Worm (Caenorhabditis elegans) whole organism, early embryonic: ENCODE measurements around the gene mtq-2.

ENCODE experiments used
- B0310.2 ChIP-seq: sonication (generic microtip); optimal IDR thresholded peaks from 2 replicates; lab custom pipeline; 2016; ENCODE audit warnings: mild to moderate bottlenecking, missing genetic modification characterization, missing compliant biosample characterization
- F13C5.2 ChIP-seq: sonication (generic microtip); optimal IDR thresholded peaks from 2 replicates; lab custom pipeline; 2017; ENCODE audit warnings: mild to moderate bottlenecking, missing genetic modification characterization, inconsistent platforms, missing compliant biosample characterization
- aly-1 ChIP-seq: sonication (generic microtip); optimal IDR thresholded peaks from 2 replicates; lab custom pipeline; 2016; ENCODE audit warnings: missing genetic modification characterization, missing compliant biosample characterization
- ama-1 ChIP-seq: fragments of 150-350 bp; optimal IDR thresholded peaks from 2 replicates; lab custom pipeline; 2014
- ceh-13 ChIP-seq: fragments of 200-800 bp; sonication (Bioruptor generic); optimal IDR thresholded peaks from 2 replicates; lab custom pipeline; 2018; ENCODE audit warnings: mild to moderate bottlenecking, missing genetic modification characterization, missing compliant biosample characterization
- ceh-36 ChIP-seq: sonication (generic microtip); optimal IDR thresholded peaks from 2 replicates; lab custom pipeline; 2016; ENCODE audit warnings: missing genetic modification characterization, inconsistent platforms, missing compliant biosample characterization
- ets-7 ChIP-seq: sonication (generic microtip); optimal IDR thresholded peaks from 2 replicates; lab custom pipeline; 2016; ENCODE audit warnings: missing genotype, missing genetic modification characterization, missing compliant biosample characterization
- flt-1 ChIP-seq: fragments of 200-800 bp; sonication (Bioruptor generic); IDR thresholded peaks from 2 replicates; pipeline ENCODE4 v1.3.6; 2022; ENCODE audit warnings: missing genetic modification characterization, missing compliant biosample characterization
- hmbx-1 ChIP-seq: sonication (generic microtip); optimal IDR thresholded peaks from 2 replicates; lab custom pipeline; 2016; ENCODE audit warnings: mild to moderate bottlenecking, missing genetic modification characterization, missing compliant biosample characterization
- hmg-4 ChIP-seq: fragments of 200-800 bp; sonication (Bioruptor generic); optimal IDR thresholded peaks from 2 replicates; lab custom pipeline; 2018; ENCODE audit warnings: mild to moderate bottlenecking, missing genetic modification characterization, missing compliant biosample characterization
- hnd-1 ChIP-seq: sonication (generic microtip); optimal IDR thresholded peaks from 2 replicates; lab custom pipeline; 2016; ENCODE audit warnings: missing genetic modification characterization, missing compliant biosample characterization
- pes-1 ChIP-seq: fragments of 200-800 bp; sonication (Bioruptor generic); IDR thresholded peaks from 2 replicates; pipeline ENCODE4 v1.3.6; 2022; ENCODE audit warnings: missing genetic modification reagents, missing genetic modification characterization, missing compliant biosample characterization
- scrt-1 ChIP-seq: fragments of 200-800 bp; sonication (Bioruptor generic); IDR thresholded peaks from 2 replicates; pipeline ENCODE4 v1.3.6; 2022; ENCODE audit warnings: missing genetic modification characterization, missing compliant biosample characterization
- sea-1 ChIP-seq: fragments of 200-800 bp; sonication (Bioruptor generic); conservative IDR thresholded peaks from 2 replicates; pipeline ENCODE4 v1.3.6; 2022; ENCODE audit warnings: missing genetic modification characterization, missing compliant biosample characterization
- tbx-11 ChIP-seq: fragments of 200-800 bp; sonication (Bioruptor generic); IDR thresholded peaks from 2 replicates; pipeline ENCODE4 v1.3.6; 2022; ENCODE audit warnings: missing genetic modification characterization, missing compliant biosample characterization
- tbx-37 ChIP-seq: fragments of 200-800 bp; sonication (Bioruptor generic); conservative IDR thresholded peaks from 2 replicates; pipeline ENCODE4 v1.3.6; 2022; ENCODE audit warnings: missing genetic modification reagents, missing genetic modification characterization, missing compliant biosample characterization
- tra-4 ChIP-seq: sonication (generic microtip); optimal IDR thresholded peaks from 2 replicates; lab custom pipeline; 2017; ENCODE audit warnings: missing genetic modification characterization, missing compliant biosample characterization

The mtq-2 gene

DNA sequence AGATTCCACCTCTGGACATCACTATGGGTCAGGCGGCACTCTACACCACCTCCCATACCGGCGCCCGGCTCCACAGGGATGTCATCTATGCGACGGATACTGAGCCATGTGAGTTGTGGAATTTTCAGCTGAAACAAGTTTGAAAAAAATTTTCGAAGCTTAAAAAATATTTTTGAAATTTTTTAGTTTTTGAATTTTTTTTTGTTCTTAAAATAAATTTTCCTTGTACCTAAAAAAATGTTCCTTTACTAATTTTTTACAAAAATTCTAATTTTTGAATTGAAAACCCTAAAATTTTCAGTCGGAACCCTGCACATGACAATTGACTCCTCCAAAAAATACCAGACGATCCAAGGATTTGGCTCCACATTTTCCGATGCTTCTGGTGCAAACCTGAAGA, 11.5 kb downstream of the mtq-2 start:
- TF ChIP-seq B0310.2 (tag; lab: Kevin White, UChicago) (no peak), aly-1 (tag; lab: Kevin White, UChicago) (no peak), tbx-11 (GFP tag; lab: Robert Waterston, UW) (no peak), ama-1 (lab: Kevin White, UChicago) (no peak), hmbx-1 (no peak), hmg-4 (GFP tag; lab: Kevin White, UChicago) (no peak), tra-4 (no peak), flt-1 (GFP tag; lab: Robert Waterston, UW) (no peak), tbx-37 (GFP tag; lab: Robert Waterston, UW) (no peak), ceh-36 (tag; lab: Kevin White, UChicago) (no peak), F13C5.2 (tag; lab: Kevin White, UChicago) (no peak), sea-1 (GFP tag; lab: Robert Waterston, UW) (no peak), ets-7 (tag; lab: Kevin White, UChicago) (no peak), hnd-1 (no peak), scrt-1 (GFP tag; lab: Robert Waterston, UW) (no peak), pes-1 (GFP tag; lab: Robert Waterston, UW) (no peak), ceh-13 (GFP tag; lab: Kevin White, UChicago) (no peak)

DNA sequence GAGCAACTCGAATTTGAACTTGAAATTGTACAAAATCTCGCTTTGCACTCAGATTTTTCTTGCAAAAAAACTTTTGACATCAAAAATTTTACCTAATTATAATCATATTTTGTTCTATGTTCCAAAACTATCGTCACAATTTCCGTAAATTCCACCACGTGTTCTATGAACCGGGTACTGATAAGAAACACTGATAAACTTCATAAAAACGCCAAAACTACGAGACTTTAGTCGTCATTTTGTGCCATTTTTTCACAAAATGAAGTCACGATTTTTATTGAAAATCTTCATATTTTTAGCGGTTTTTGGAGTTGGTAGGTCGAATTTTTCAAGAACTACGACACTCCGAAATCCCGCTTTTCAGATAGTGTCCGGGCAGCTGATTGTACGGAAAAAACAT, 12.6 kb downstream of the mtq-2 start, which contains the start of gene gba-1:
Gene gba-1, plus strand, starts transcription at position 54 of the 400 bp plus-strand sequence.
- TF ChIP-seq ama-1 (lab: Kevin White, UChicago) (no peak), sea-1 (GFP tag; lab: Robert Waterston, UW) (no peak), tbx-37 (GFP tag; lab: Robert Waterston, UW) (no peak), hmg-4 (GFP tag; lab: Kevin White, UChicago) (no peak), F13C5.2 (tag; lab: Kevin White, UChicago) (no peak), ets-7 (tag; lab: Kevin White, UChicago) (no peak), tra-4 (no peak), hnd-1 (no peak), ceh-36 (tag; lab: Kevin White, UChicago) (no peak)

DNA sequence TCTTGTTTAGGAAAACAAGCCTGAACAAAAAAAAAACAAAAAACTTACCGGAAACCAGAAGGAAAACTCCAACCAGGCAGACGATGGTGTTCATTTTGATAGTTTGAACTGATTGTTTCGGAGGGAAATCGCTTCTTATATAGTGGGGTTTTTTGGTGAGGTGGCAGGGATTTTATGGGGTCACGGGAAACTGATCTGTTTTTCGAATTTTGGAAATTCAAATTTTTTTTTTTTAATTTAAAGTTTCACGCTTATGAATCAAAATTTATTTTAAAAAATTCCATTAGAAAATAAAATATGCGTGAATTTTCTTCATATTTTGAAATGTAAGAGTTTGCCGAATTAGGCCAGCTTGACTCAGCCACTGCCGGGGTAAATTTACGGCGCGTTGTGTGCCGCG, 13.9 kb downstream of the mtq-2 start, which contains the start of gene C33C12.7:
Gene C33C12.7, minus strand, starts transcription at position 101 of the 400 bp plus-strand sequence.
- no peak for TF ChIP-seq sea-1 (GFP tag; lab: Robert Waterston, UW)
- TF ChIP-seq hnd-1 = no peak
- TF ChIP-seq ama-1 (lab: Kevin White, UChicago) = no peak
- TF ChIP-seq pes-1 (GFP tag; lab: Robert Waterston, UW) = no peak
- no peak for TF ChIP-seq ceh-13 (GFP tag; lab: Kevin White, UChicago)
- TF ChIP-seq aly-1 (tag; lab: Kevin White, UChicago) = no peak
- TF ChIP-seq ets-7 (tag; lab: Kevin White, UChicago) = no peak
- TF ChIP-seq flt-1 (GFP tag; lab: Robert Waterston, UW) = no peak
- TF ChIP-seq tra-4 = no peak
- TF ChIP-seq ceh-36 (tag; lab: Kevin White, UChicago) = no peak
- TF ChIP-seq hmg-4 (GFP tag; lab: Kevin White, UChicago) = no peak
- TF ChIP-seq F13C5.2 (tag; lab: Kevin White, UChicago) = no peak
- no peak for TF ChIP-seq hmbx-1
- TF ChIP-seq tbx-11 (GFP tag; lab: Robert Waterston, UW) = no peak
- TF ChIP-seq B0310.2 (tag; lab: Kevin White, UChicago) = no peak
- no peak for TF ChIP-seq tbx-37 (GFP tag; lab: Robert Waterston, UW)
- no peak for TF ChIP-seq scrt-1 (GFP tag; lab: Robert Waterston, UW)

DNA sequence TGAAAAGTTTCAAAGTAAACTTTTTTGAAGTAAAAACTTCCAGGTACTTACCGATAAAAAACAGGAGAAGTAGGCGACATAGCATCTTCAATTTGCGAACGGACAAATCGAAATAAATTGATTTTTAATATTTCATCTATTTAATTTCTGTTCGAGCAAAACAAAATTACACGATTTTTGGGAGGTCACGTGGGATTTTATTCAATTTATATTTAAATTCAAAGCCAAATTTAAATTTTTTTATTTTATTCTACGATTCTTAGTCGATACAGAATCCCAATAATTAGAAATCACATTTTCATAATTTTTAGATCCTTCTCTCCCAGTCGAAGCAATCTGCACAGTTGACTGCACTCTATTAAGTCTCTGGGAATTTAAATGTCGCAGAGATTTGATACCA, 19.2 kb downstream of the mtq-2 start, which contains the start of gene C33C12.12:
Gene C33C12.12, minus strand, starts transcription at position 101 of the 400 bp plus-strand sequence.
- TF ChIP-seq aly-1 (tag; lab: Kevin White, UChicago) = no peak
- TF ChIP-seq ama-1 (lab: Kevin White, UChicago) = no peak
- TF ChIP-seq tbx-37 (GFP tag; lab: Robert Waterston, UW) = no peak
- no peak for TF ChIP-seq tbx-11 (GFP tag; lab: Robert Waterston, UW)
- no peak for TF ChIP-seq F13C5.2 (tag; lab: Kevin White, UChicago)
- no peak for TF ChIP-seq tra-4
- no peak for TF ChIP-seq sea-1 (GFP tag; lab: Robert Waterston, UW)
- no peak for TF ChIP-seq ets-7 (tag; lab: Kevin White, UChicago)
- no peak for TF ChIP-seq hnd-1
- no peak for TF ChIP-seq pes-1 (GFP tag; lab: Robert Waterston, UW)

DNA sequence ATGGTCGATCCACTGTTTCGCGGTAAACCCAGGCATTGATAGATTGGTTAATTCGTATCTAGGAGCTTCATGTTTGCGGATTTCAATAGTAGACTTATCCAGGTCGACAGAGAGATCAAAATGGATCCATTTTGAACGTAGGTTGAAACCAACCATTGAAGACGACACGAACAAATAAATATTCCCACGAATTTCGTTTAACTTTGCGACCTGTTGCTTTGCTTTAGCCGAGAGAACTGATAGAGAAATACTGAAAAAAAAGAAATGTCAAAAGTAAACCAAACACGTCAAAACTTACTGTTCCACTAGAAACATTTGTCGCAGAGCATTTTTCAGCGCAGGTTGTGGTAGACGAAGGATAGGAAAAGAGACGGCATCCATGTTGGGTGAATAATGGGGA, 20.9 kb downstream of the mtq-2 start, which contains the start of gene fbxb-38:
Gene fbxb-38, minus strand, starts transcription at position 390 of the 400 bp plus-strand sequence.
- TF ChIP-seq tra-4 (no peak), F13C5.2 (tag; lab: Kevin White, UChicago) (no peak), ama-1 (lab: Kevin White, UChicago) (no peak), sea-1 (GFP tag; lab: Robert Waterston, UW) (no peak), ceh-13 (GFP tag; lab: Kevin White, UChicago) (no peak), tbx-37 (GFP tag; lab: Robert Waterston, UW) (no peak), aly-1 (tag; lab: Kevin White, UChicago) (no peak), flt-1 (GFP tag; lab: Robert Waterston, UW) (no peak), B0310.2 (tag; lab: Kevin White, UChicago) (no peak), ceh-36 (tag; lab: Kevin White, UChicago) (no peak), hnd-1 (no peak), hmbx-1 (no peak), tbx-11 (GFP tag; lab: Robert Waterston, UW) (no peak), hmg-4 (GFP tag; lab: Kevin White, UChicago) (no peak), ets-7 (tag; lab: Kevin White, UChicago) (no peak)

DNA sequence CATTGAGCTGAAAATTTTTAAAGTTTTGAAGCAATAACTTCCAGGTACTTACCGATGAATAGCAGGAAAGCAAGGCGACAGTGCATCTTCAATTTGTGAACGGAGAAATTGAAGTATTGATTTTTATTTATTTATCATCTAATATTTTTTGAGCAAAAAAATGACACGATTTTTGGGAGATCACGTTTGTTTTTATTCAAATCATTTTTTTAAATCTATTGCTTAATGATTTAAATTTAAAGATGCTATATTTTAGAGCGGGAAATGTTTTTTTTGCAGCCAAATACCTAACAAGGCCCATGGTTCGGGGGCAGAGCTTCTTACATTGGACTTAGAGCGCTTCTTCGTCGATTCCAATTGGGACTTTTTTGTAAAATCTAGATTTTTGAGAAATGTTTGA, 22.9 kb downstream of the mtq-2 start, which contains the start of gene C33C12.4:
Gene C33C12.4, minus strand, starts transcription at position 101 of the 400 bp plus-strand sequence.
- TF ChIP-seq aly-1 (tag; lab: Kevin White, UChicago) (no peak), ceh-36 (tag; lab: Kevin White, UChicago) (no peak), tbx-11 (GFP tag; lab: Robert Waterston, UW) (no peak), tbx-37 (GFP tag; lab: Robert Waterston, UW) (no peak), tra-4 (no peak)
